Fruit fly (Drosophila melanogaster) whole organism, embryonic: ENCODE measurements around the gene Tpr2.

Experiments used
- en ChIP-seq: fragments of 200-800 bp; sonication (Bioruptor generic); optimal IDR thresholded peaks from 2 replicates; lab custom pipeline; 2016; ENCODE audit warnings: missing biosample characterization, missing genetic modification characterization

Tpr2 gene

DNA sequence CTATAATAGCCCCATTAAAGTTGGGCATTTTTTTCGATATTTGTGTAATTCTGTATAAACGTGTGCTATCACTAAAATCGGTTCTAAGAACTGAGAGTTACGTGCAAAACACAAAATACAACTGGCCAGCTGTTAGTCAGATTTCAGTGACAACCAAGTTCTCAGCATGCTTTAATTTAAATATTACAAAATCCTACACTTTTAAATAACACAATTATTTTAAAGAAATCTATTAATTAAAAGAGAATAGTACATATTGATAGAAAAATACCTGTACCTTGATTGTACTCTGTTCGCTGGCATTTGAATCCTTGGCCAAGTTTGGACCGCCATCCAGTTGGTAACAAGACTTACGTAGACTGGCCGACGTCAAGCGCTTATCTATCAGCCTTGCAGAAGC, 58.5 kb downstream of the Tpr2 start, which contains the start of gene CG5968 (continued):
- TF ChIP-seq en (GFP tag; lab: Kevin White, UChicago) = no peak
